Fruit fly (Drosophila melanogaster) whole organism, adult: ENCODE data around the gene Sfxn1-3.
A peak's percentile ranks its signal among the peaks of the same experiment; 100 is the strongest.

Experiments
- CG11617 ChIP-seq: fragments of 200-800 bp; sonication (Bioruptor generic); optimal IDR thresholded peaks from 2 replicates; lab custom pipeline; 2017; ENCODE audit warnings: mild to moderate bottlenecking, missing biosample characterization, missing genetic modification reagents, missing genetic modification characterization
- CG12768 ChIP-seq: fragments of 200-800 bp; sonication (Bioruptor generic); optimal IDR thresholded peaks from 2 replicates; lab custom pipeline; 2017; ENCODE audit warnings: missing biosample characterization, missing genetic modification characterization, mild to moderate bottlenecking, moderate library complexity, missing genetic modification reagents
- CG14711 ChIP-seq: fragments of 200-800 bp; sonication (Bioruptor generic); optimal IDR thresholded peaks from 2 replicates; lab custom pipeline; 2018; ENCODE audit warnings: missing biosample characterization, mild to moderate bottlenecking, missing genetic modification characterization, moderate library complexity
- CG1620 ChIP-seq: fragments of 200-800 bp; sonication (Bioruptor generic); optimal IDR thresholded peaks from 2 replicates; lab custom pipeline; 2016; ENCODE audit warnings: missing biosample characterization, missing genetic modification characterization
- CG33017 ChIP-seq: fragments of 200-800 bp; sonication (Bioruptor generic); optimal IDR thresholded peaks from 2 replicates; lab custom pipeline; 2018; ENCODE audit warnings: missing biosample characterization, mild to moderate bottlenecking, missing genetic modification characterization, moderate library complexity
- CG5204 ChIP-seq: fragments of 200-800 bp; sonication (Bioruptor generic); optimal IDR thresholded peaks from 2 replicates; lab custom pipeline; 2016; ENCODE audit warnings: missing biosample characterization, missing genetic modification characterization
- CG7045 ChIP-seq: fragments of 200-800 bp; sonication (Bioruptor generic); optimal IDR thresholded peaks from 2 replicates; lab custom pipeline; 2017; ENCODE audit warnings: missing biosample characterization, mild to moderate bottlenecking, missing genetic modification characterization
- CG7101 ChIP-seq: fragments of 200-800 bp; sonication (Bioruptor generic); optimal IDR thresholded peaks from 2 replicates; lab custom pipeline; 2018; ENCODE audit warnings: missing biosample characterization, mild to moderate bottlenecking, missing genetic modification characterization, moderate library complexity
- Clk ChIP-seq: fragments of 200-800 bp; sonication (Bioruptor generic); optimal IDR thresholded peaks from 2 replicates; lab custom pipeline; 2017; ENCODE audit warnings: missing biosample characterization, missing genetic modification characterization
- Crg-1 ChIP-seq: fragments of 200-800 bp; sonication (Bioruptor generic); optimal IDR thresholded peaks from 2 replicates; lab custom pipeline; 2016; ENCODE audit warnings: missing biosample characterization, missing genetic modification characterization
- Hr96 ChIP-seq: fragments of 200-800 bp; sonication (Bioruptor generic); optimal IDR thresholded peaks from 2 replicates; lab custom pipeline; 2016; ENCODE audit warnings: missing biosample characterization, missing genetic modification characterization
- Mnt ChIP-seq: fragments of 200-800 bp; sonication (Bioruptor generic); optimal IDR thresholded peaks from 2 replicates; lab custom pipeline; 2016; ENCODE audit warnings: missing biosample characterization, mild to moderate bottlenecking, missing genetic modification characterization
- bab1 ChIP-seq: fragments of 200-800 bp; sonication (Bioruptor generic); optimal IDR thresholded peaks from 3 replicates; lab custom pipeline; 2019; ENCODE audit warnings: missing biosample characterization, mild to moderate bottlenecking, missing genetic modification characterization, moderate library complexity
- cic ChIP-seq: fragments of 200-800 bp; sonication (Bioruptor generic); optimal IDR thresholded peaks from 2 replicates; lab custom pipeline; 2017; ENCODE audit warnings: missing biosample characterization, mild to moderate bottlenecking, missing genetic modification characterization, moderate library complexity
- cnc ChIP-seq, 2 experiments: fragments of >200 bp; optimal IDR thresholded peaks; 2 replicates each; lab custom pipeline; 2017
- kay ChIP-seq: fragments of 200-800 bp; sonication (Bioruptor generic); peaks from one replicate; lab custom pipeline; 2016; ENCODE audit warnings: missing biosample characterization, missing genetic modification characterization, borderline replicate concordance
- ovo ChIP-seq: fragments of 200-800 bp; sonication (Bioruptor generic); optimal IDR thresholded peaks from 2 replicates; lab custom pipeline; 2016; ENCODE audit warnings: missing biosample characterization, missing genetic modification characterization
- pad ChIP-seq: fragments of 200-800 bp; sonication (Bioruptor generic); optimal IDR thresholded peaks from 3 replicates; lab custom pipeline; 2017; ENCODE audit warnings: missing biosample characterization, missing genetic modification characterization, mild to moderate bottlenecking, moderate library complexity, missing genetic modification reagents
- tj ChIP-seq: fragments of 200-800 bp; sonication (Bioruptor generic); optimal IDR thresholded peaks from 3 replicates; lab custom pipeline; 2017; ENCODE audit warnings: missing biosample characterization, mild to moderate bottlenecking, missing genetic modification characterization, moderate library complexity
- toe ChIP-seq: fragments of 200-800 bp; sonication (Bioruptor generic); optimal IDR thresholded peaks from 2 replicates; lab custom pipeline; 2016; ENCODE audit warnings: missing biosample characterization, missing genetic modification characterization

Sfxn1-3 gene

DNA sequence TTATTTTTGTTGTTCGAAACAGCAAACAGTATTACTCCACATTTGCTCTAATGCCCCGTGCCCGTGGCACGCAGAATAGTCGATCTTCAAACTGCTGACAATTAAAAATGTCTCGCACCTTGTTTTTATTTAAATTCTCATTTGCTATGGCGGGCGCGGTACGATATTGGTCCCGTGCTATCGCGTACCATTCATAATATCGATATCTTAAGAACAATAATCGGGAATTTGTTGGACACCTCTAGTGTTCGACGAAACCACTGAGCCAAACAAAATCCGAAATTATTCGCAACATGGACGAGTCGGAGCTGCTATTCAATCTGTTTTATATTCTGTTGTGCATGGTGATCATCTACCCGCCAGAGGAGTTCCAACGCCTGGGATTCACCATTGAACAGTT lies 11.7 kb downstream of the Sfxn1-3 start, which contains the start of gene CG14646:
CG14646 (plus strand) TSS at position 234 of the 400 bp plus-strand sequence.
- TF ChIP-seq bab1 (GFP tag; lab: Kevin White, UChicago) (peak; percentile 41), Mnt (GFP tag; lab: Kevin White, UChicago) (no peak), tj (GFP tag; lab: Kevin White, UChicago) (peak; percentile 19), CG7045 (no peak), cic (no peak)

DNA sequence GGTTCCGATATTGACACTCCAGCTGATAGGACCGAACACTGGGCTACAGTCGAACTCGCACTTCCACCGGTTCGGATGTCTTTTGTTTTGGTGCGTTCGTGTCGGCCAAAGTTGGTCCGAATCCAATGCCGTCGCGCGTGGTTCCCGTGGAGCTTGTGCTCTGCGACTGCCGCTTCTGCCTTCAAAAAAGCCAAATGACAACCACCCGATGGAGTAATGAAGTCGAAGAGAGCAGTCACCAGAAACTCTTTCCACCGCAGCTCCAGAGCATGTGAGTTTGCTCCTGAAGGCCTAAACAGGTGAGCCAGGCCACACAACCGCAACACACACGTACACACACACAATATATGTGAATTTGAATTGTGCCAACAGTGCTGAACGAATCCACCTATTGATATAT lies 15.7 kb downstream of the Sfxn1-3 start, which contains the start of gene CG34112:
CG34112 (minus strand) TSS at position 143 of the 400 bp plus-strand sequence.
- no peak for TF ChIP-seq pad
- TF ChIP-seq Mnt (GFP tag; lab: Kevin White, UChicago): peak; percentile 52
- TF ChIP-seq Crg-1: no peak
- TF ChIP-seq cnc (optimal IDR thresholded peaks at IDR 0.05; lab: Kevin White, UChicago): no peak
- no peak for TF ChIP-seq CG7045
- TF ChIP-seq toe: no peak
- TF ChIP-seq kay (GFP tag; lab: Kevin White, UChicago): no peak
- peak; percentile 15 for TF ChIP-seq tj (GFP tag; lab: Kevin White, UChicago)
- TF ChIP-seq CG7101 (tag; lab: Kevin White, UChicago): no peak
- no peak for TF ChIP-seq Hr96 (GFP tag; lab: Kevin White, UChicago)
- no peak for TF ChIP-seq bab1 (GFP tag; lab: Kevin White, UChicago)
- no peak for TF ChIP-seq CG1620 (GFP tag; lab: Kevin White, UChicago)
- no peak for TF ChIP-seq Clk (GFP tag; lab: Kevin White, UChicago)

dm6 chr3R:4394654-4395581 lies 16.5 kb downstream of the Sfxn1-3 start:
- TF ChIP-seq cic (peak; percentile 78), bab1 (GFP tag; lab: Kevin White, UChicago) (peak; percentile 94), toe (peak; percentile 58), CG7101 (tag; lab: Kevin White, UChicago) (peak; percentile 90), pad (peak; percentile 66), CG1620 (GFP tag; lab: Kevin White, UChicago) (peak; percentile 20), CG5204 (GFP tag; lab: Kevin White, UChicago) (no peak), tj (GFP tag; lab: Kevin White, UChicago) (peak; percentile 53), CG12768 (peak; percentile 90), ovo (GFP tag; lab: Kevin White, UChicago) (peak; percentile 49), Hr96 (GFP tag; lab: Kevin White, UChicago) (peak; percentile 82), Clk (GFP tag; lab: Kevin White, UChicago) (peak; percentile 65), CG14711 (tag; lab: Kevin White, UChicago) (peak; percentile 84), CG11617 (GFP tag; lab: Kevin White, UChicago) (peak; percentile 83), CG7045 (peak; percentile 82), cnc (optimal IDR thresholded peaks at IDR 0.05; lab: Kevin White, UChicago) (no peak), Mnt (GFP tag; lab: Kevin White, UChicago) (peak; percentile 77), Crg-1 (peak; percentile 35), CG33017 (tag; lab: Kevin White, UChicago) (peak; percentile 93), kay (GFP tag; lab: Kevin White, UChicago) (peak; percentile 98)

dm6 chr3R:4397403-4398079 lies 19.1 kb downstream of the Sfxn1-3 start, which contains the start of gene CG9855:
TSS of gene CG9855 (minus strand) at chr3R:4397875.
- no peak for TF ChIP-seq toe
- peak; percentile 66 for TF ChIP-seq bab1 (GFP tag; lab: Kevin White, UChicago)

dm6 chr3R:4399810-4400496 lies 21.6 kb downstream of the Sfxn1-3 start:
- TF ChIP-seq CG7045 (no peak), CG11617 (GFP tag; lab: Kevin White, UChicago) (peak; percentile 18), toe (peak; percentile 46), kay (GFP tag; lab: Kevin White, UChicago) (no peak), bab1 (GFP tag; lab: Kevin White, UChicago) (no peak)

dm6 chr3R:4400497-4400833 lies 22.1 kb downstream of the Sfxn1-3 start, which contains the start of gene CG14647:
TSS of gene CG14647 (plus strand) at chr3R:4400510.
- TF ChIP-seq Hr96 (GFP tag; lab: Kevin White, UChicago) (no peak), cic (no peak), pad (no peak), CG33017 (tag; lab: Kevin White, UChicago) (no peak), Clk (GFP tag; lab: Kevin White, UChicago) (no peak), ovo (GFP tag; lab: Kevin White, UChicago) (no peak), CG14711 (tag; lab: Kevin White, UChicago) (no peak), CG1620 (GFP tag; lab: Kevin White, UChicago) (no peak), tj (GFP tag; lab: Kevin White, UChicago) (no peak)
